Worm (Caenorhabditis elegans) whole organism, L4 larva: ENCODE results near the gene T01D1.7.

Experiments used
- D1046.2 ChIP-seq: fragments of 200-800 bp; sonication (Bioruptor generic); IDR thresholded peaks from 2 replicates; pipeline ENCODE4 v1.3.6; 2022; ENCODE audit warnings: missing genetic modification characterization, missing compliant biosample characterization
- F10B5.3 ChIP-seq: sonication (generic microtip); optimal IDR thresholded peaks from 2 replicates; lab custom pipeline; 2016; ENCODE audit warnings: mild to moderate bottlenecking, missing genetic modification characterization, missing compliant biosample characterization
- F26F4.8 ChIP-seq: fragments of 200-800 bp; sonication (Bioruptor generic); conservative IDR thresholded peaks from 2 replicates; pipeline ENCODE4 v1.3.6; 2022; ENCODE audit warnings: missing genetic modification characterization, missing compliant biosample characterization
- Y105C5A.15 ChIP-seq: fragments of 200-800 bp; sonication (Bioruptor generic); IDR thresholded peaks from 2 replicates; pipeline ENCODE4 v1.3.6; 2022; ENCODE audit warnings: missing genetic modification characterization, missing compliant biosample characterization
- Y75B8A.6 ChIP-seq: fragments of 200-800 bp; sonication (Bioruptor generic); IDR thresholded peaks from 2 replicates; pipeline ENCODE4 v1.3.6; 2022; ENCODE audit warnings: missing genetic modification reagents, missing genetic modification characterization, missing compliant biosample characterization
- aha-1 ChIP-seq: fragments of 150-350 bp; peaks from one replicate; lab custom pipeline; 2014; ENCODE audit warnings: missing biosample characterization, missing genetic modification characterization
- arid-1 ChIP-seq: fragments of 200-800 bp; sonication (Bioruptor generic); conservative IDR thresholded peaks from 2 replicates; pipeline ENCODE4 v1.3.6; 2022; ENCODE audit warnings: missing genetic modification reagents, missing genetic modification characterization, missing compliant biosample characterization
- attf-4 ChIP-seq: sonication (generic microtip); optimal IDR thresholded peaks from 3 replicates; lab custom pipeline; 2017; ENCODE audit warnings: missing biosample characterization, missing genetic modification characterization
- ceh-20 ChIP-seq: fragments of 200-800 bp; sonication (Bioruptor generic); IDR thresholded peaks from 2 replicates; pipeline ENCODE4 v1.3.6; 2022; ENCODE audit warnings: missing genetic modification reagents, missing genetic modification characterization, missing compliant biosample characterization
- ceh-44 ChIP-seq: fragments of 200-800 bp; sonication (Bioruptor generic); IDR thresholded peaks from 2 replicates; pipeline ENCODE4 v1.3.6; 2022; ENCODE audit warnings: missing genetic modification reagents, missing genetic modification characterization, missing compliant biosample characterization
- ceh-62 ChIP-seq: sonication (generic microtip); optimal IDR thresholded peaks from 2 replicates; lab custom pipeline; 2017; ENCODE audit warnings: missing biosample characterization, missing genetic modification characterization
- ceh-82 ChIP-seq: sonication (generic microtip); optimal IDR thresholded peaks from 2 replicates; lab custom pipeline; 2017; ENCODE audit warnings: missing biosample characterization, missing genetic modification characterization
- ces-1 ChIP-seq: fragments of 150-350 bp; sonication (generic microtip); optimal IDR thresholded peaks from 4 replicates; lab custom pipeline; 2014; ENCODE audit warnings: missing biosample characterization, missing genetic modification reagents, missing genetic modification characterization
- daf-12 ChIP-seq: fragments of 150-350 bp; optimal IDR thresholded peaks from 2 replicates; lab custom pipeline; 2014; ENCODE audit warnings: missing biosample characterization, missing genetic modification reagents, missing genetic modification characterization
- dmd-6 ChIP-seq: fragments of 200-800 bp; sonication (Bioruptor generic); IDR thresholded peaks from 2 replicates; pipeline ENCODE4 v1.3.6; 2022; ENCODE audit warnings: missing genetic modification reagents, missing genetic modification characterization, missing compliant biosample characterization
- dmd-8 ChIP-seq: fragments of 200-800 bp; sonication (Bioruptor generic); IDR thresholded peaks from 2 replicates; pipeline ENCODE4 v1.3.6; 2022; ENCODE audit warnings: missing genetic modification characterization, missing compliant biosample characterization
- dve-1 ChIP-seq: sonication (generic microtip); optimal IDR thresholded peaks from 2 replicates; lab custom pipeline; 2017; ENCODE audit warnings: antibody characterized with exemption, mild to moderate bottlenecking, missing genetic modification characterization, missing compliant biosample characterization; ENCODE audit not compliant: insufficient read depth
- egl-43 ChIP-seq: fragments of 200-800 bp; sonication (Bioruptor generic); IDR thresholded peaks from 2 replicates; pipeline ENCODE4 v1.3.6; 2022; ENCODE audit warnings: missing genetic modification reagents, missing genetic modification characterization, missing compliant biosample characterization
- fos-1 ChIP-seq: fragments of 150-350 bp; optimal IDR thresholded peaks from 2 replicates; lab custom pipeline; 2014; ENCODE audit warnings: missing biosample characterization, missing genetic modification characterization
- gei-8 ChIP-seq: fragments of 200-800 bp; sonication (Bioruptor generic); optimal IDR thresholded peaks from 2 replicates; lab custom pipeline; 2018; ENCODE audit warnings: mild to moderate bottlenecking, missing genetic modification characterization, missing compliant biosample characterization
- hlh-11 ChIP-seq: fragments of 200-800 bp; sonication (Bioruptor generic); optimal IDR thresholded peaks from 2 replicates; lab custom pipeline; 2018; ENCODE audit warnings: mild to moderate bottlenecking, missing genetic modification characterization, missing compliant biosample characterization
- hlh-30 ChIP-seq: sonication (generic microtip); optimal IDR thresholded peaks from 2 replicates; lab custom pipeline; 2017; ENCODE audit warnings: antibody characterized with exemption, mild to moderate bottlenecking, missing genetic modification characterization, missing compliant biosample characterization; ENCODE audit not compliant: insufficient read depth
- hmg-1.1 ChIP-seq: fragments of 200-800 bp; sonication (Bioruptor generic); IDR thresholded peaks from 2 replicates; pipeline ENCODE4 v1.3.6; 2022; ENCODE audit warnings: missing genetic modification reagents, missing genetic modification characterization, missing compliant biosample characterization
- jun-1 ChIP-seq: fragments of 150-350 bp; optimal IDR thresholded peaks from 2 replicates; lab custom pipeline; 2014; ENCODE audit warnings: missing biosample characterization, missing genetic modification reagents, missing genetic modification characterization
- lin-1 ChIP-seq: fragments of 200-800 bp; sonication (Bioruptor generic); IDR thresholded peaks from 2 replicates; pipeline ENCODE4 v1.3.6; 2022; ENCODE audit warnings: missing genetic modification reagents, missing genetic modification characterization, missing compliant biosample characterization
- mdl-1 ChIP-seq, 2 experiments: fragments of 150-350 bp in 1 of 2; sonication (generic microtip) in 1 of 2; optimal IDR thresholded peaks; 2 replicates each; lab custom pipeline; 2014 to 2017; ENCODE audit warnings: missing biosample characterization in 2 of 2, missing genetic modification characterization in 2 of 2
- mep-1 ChIP-seq: fragments of 150-350 bp; sonication (generic microtip); optimal IDR thresholded peaks from 3 replicates; lab custom pipeline; 2014; ENCODE audit warnings: missing biosample characterization, missing genetic modification characterization
- mes-2 ChIP-seq: sonication (generic microtip); optimal IDR thresholded peaks from 2 replicates; lab custom pipeline; 2016; ENCODE audit warnings: missing genotype, mild to moderate bottlenecking, missing genetic modification characterization, missing compliant biosample characterization; ENCODE audit not compliant: poor library complexity, severe bottlenecking
- mxl-3 ChIP-seq: fragments of 200-800 bp; sonication (Bioruptor generic); optimal IDR thresholded peaks from 2 replicates; lab custom pipeline; 2018; ENCODE audit warnings: mild to moderate bottlenecking, missing genetic modification characterization, missing compliant biosample characterization
- nhr-11 ChIP-seq: fragments of 150-350 bp; optimal IDR thresholded peaks from 2 replicates; lab custom pipeline; 2014; ENCODE audit warnings: missing biosample characterization, missing genetic modification characterization
- nhr-111 ChIP-seq: fragments of 200-800 bp; sonication (Bioruptor generic); optimal IDR thresholded peaks from 2 replicates; lab custom pipeline; 2018; ENCODE audit warnings: mild to moderate bottlenecking, missing genetic modification characterization, missing compliant biosample characterization
- nhr-237 ChIP-seq: sonication (generic microtip); optimal IDR thresholded peaks from 2 replicates; lab custom pipeline; 2017; ENCODE audit warnings: missing biosample characterization, missing genetic modification characterization
- nhr-25 ChIP-seq: sonication (generic microtip); optimal IDR thresholded peaks from 2 replicates; lab custom pipeline; 2017; ENCODE audit warnings: missing genetic modification characterization, mild to moderate bottlenecking, missing compliant biosample characterization, antibody characterized with exemption, moderate library complexity, borderline replicate concordance; ENCODE audit not compliant: insufficient read depth
- nhr-28 ChIP-seq: fragments of 150-350 bp; optimal IDR thresholded peaks from 2 replicates; lab custom pipeline; 2014; ENCODE audit warnings: missing biosample characterization, missing genetic modification characterization
- nhr-41 ChIP-seq: fragments of 200-800 bp; sonication (Bioruptor generic); IDR thresholded peaks from 2 replicates; pipeline ENCODE4 v1.3.6; 2022; ENCODE audit warnings: missing genetic modification reagents, missing genetic modification characterization, missing compliant biosample characterization
- nhr-42 ChIP-seq: fragments of 200-800 bp; sonication (Bioruptor generic); IDR thresholded peaks from 2 replicates; pipeline ENCODE4 v1.3.6; 2022; ENCODE audit warnings: missing genetic modification characterization, missing compliant biosample characterization
- nhr-48 ChIP-seq: sonication (generic microtip); optimal IDR thresholded peaks from 2 replicates; lab custom pipeline; 2016; ENCODE audit warnings: mild to moderate bottlenecking, missing genetic modification characterization, missing compliant biosample characterization
- nhr-77 ChIP-seq: fragments of 150-350 bp; optimal IDR thresholded peaks from 2 replicates; lab custom pipeline; 2014; ENCODE audit warnings: missing biosample characterization, missing genetic modification characterization
- pha-4 ChIP-seq, 2 experiments: fragments of 150-350 bp in 1 of 2; fragments of 200-800 bp in 1 of 2; sonication (Bioruptor generic) in 1 of 2; IDR thresholded peaks in 1 of 2; optimal IDR thresholded peaks in 1 of 2; 2 replicates each; pipeline versions ENCODE4 v1.3.6 to Lab custom; 2014 to 2022; ENCODE audit warnings: missing genetic modification characterization in 2 of 2, missing genetic modification reagents in 2 of 2, missing biosample characterization in 1 of 2, missing compliant biosample characterization in 1 of 2
- php-3 ChIP-seq: fragments of 200-800 bp; sonication (Bioruptor generic); IDR thresholded peaks from 2 replicates; pipeline ENCODE4 v1.3.6; 2022; ENCODE audit warnings: missing genetic modification reagents, missing genetic modification characterization, missing compliant biosample characterization
- pqm-1 ChIP-seq: sonication (generic microtip); optimal IDR thresholded peaks from 2 replicates; lab custom pipeline; 2017; ENCODE audit warnings: missing biosample characterization, missing genetic modification characterization
- saeg-2 ChIP-seq: fragments of 200-800 bp; sonication (Bioruptor generic); IDR thresholded peaks from 2 replicates; pipeline ENCODE4 v1.3.6; 2022; ENCODE audit warnings: missing genetic modification reagents, missing genetic modification characterization, missing compliant biosample characterization
- sdz-12 ChIP-seq: fragments of 200-800 bp; sonication (Bioruptor generic); optimal IDR thresholded peaks from 2 replicates; lab custom pipeline; 2018; ENCODE audit warnings: mild to moderate bottlenecking, missing genetic modification characterization, missing compliant biosample characterization
- set-16 ChIP-seq: fragments of 200-800 bp; sonication (Bioruptor generic); IDR thresholded peaks from 2 replicates; pipeline ENCODE4 v1.3.6; 2022; ENCODE audit warnings: missing genetic modification reagents, missing genetic modification characterization, missing compliant biosample characterization
- skn-1 ChIP-seq: fragments of 150-350 bp; optimal IDR thresholded peaks from 2 replicates; lab custom pipeline; 2014; ENCODE audit warnings: missing biosample characterization, missing genetic modification characterization
- spr-3 ChIP-seq: fragments of 200-800 bp; sonication (Bioruptor generic); optimal IDR thresholded peaks from 2 replicates; lab custom pipeline; 2018; ENCODE audit warnings: mild to moderate bottlenecking, missing genetic modification characterization, missing compliant biosample characterization
- unc-130 ChIP-seq: sonication (generic microtip); optimal IDR thresholded peaks from 2 replicates; lab custom pipeline; 2016; ENCODE audit warnings: missing genetic modification reagents, missing genetic modification characterization, missing compliant biosample characterization
- unc-62 ChIP-seq, 3 experiments: fragments of 150-350 bp in 1 of 3; sonication (generic microtip); optimal IDR thresholded peaks in 2 of 3; peaks in 1 of 3; 1 replicate in 1 of 3; 2 replicates in 2 of 3; lab custom pipeline; 2014 to 2017; ENCODE audit warnings: missing biosample characterization in 3 of 3, missing genetic modification characterization in 3 of 3, missing genetic modification reagents in 3 of 3, missing genotype in 1 of 3
- zag-1 ChIP-seq: fragments of 150-350 bp; optimal IDR thresholded peaks from 2 replicates; lab custom pipeline; 2014; ENCODE audit warnings: missing biosample characterization, missing genetic modification characterization
- zfp-2 ChIP-seq: sonication (generic microtip); optimal IDR thresholded peaks from 2 replicates; lab custom pipeline; 2016; ENCODE audit warnings: mild to moderate bottlenecking, missing genetic modification characterization, missing compliant biosample characterization

Gene T01D1.7

DNA sequence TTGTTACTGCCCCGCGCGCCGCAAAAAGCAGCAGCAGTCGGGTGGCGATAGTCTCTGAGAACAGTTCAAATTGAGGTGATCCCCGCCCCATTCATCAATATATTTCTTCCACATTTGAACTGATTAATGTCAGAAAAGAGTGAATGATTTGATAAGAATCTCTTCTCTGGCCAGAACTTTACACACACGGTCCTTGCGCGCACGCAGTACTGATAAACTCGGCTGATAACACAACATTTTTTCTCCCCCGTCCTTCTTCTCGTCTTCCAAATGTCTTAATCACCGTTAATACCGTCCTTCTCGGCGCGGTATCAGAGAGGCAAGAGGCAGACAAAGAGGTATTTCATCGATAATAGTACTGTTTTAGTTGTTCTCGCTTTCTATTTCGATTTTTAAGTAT lies 11.4 kb downstream of the T01D1.7 start, which contains the start of gene etr-1 (continued):
- no peak for TF ChIP-seq pha-4 (GFP tag; IDR thresholded peaks at IDR 0.05; lab: Robert Waterston, UW)
- no peak for TF ChIP-seq pha-4 (tag; optimal IDR thresholded peaks at IDR 0.05; lab: Kevin White, UChicago)
- TF ChIP-seq nhr-25 (tag; lab: Kevin White, UChicago) = peak; percentile 16
- no peak for TF ChIP-seq daf-12 (tag; lab: Kevin White, UChicago)
- no peak for TF ChIP-seq spr-3
- peak; percentile 70 for TF ChIP-seq lin-1 (GFP tag; lab: Robert Waterston, UW)
- TF ChIP-seq nhr-28 (tag; lab: Kevin White, UChicago) = peak; percentile 92
- TF ChIP-seq ceh-20 (GFP tag; lab: Robert Waterston, UW) = peak; percentile 61
- peak; percentile 64 for TF ChIP-seq nhr-41 (GFP tag; lab: Robert Waterston, UW)
- 0 out of 2 replicates have a peak, but pooled peaks have one; percentile 21 for TF ChIP-seq arid-1 (GFP tag; lab: Robert Waterston, UW)
- no peak for TF ChIP-seq Y105C5A.15 (GFP tag; lab: Robert Waterston, UW)
- TF ChIP-seq fos-1 (tag; lab: Kevin White, UChicago) = no peak
- peak; percentile 88 for TF ChIP-seq dve-1 (tag; lab: Kevin White, UChicago)
- TF ChIP-seq dmd-8 (GFP tag; lab: Robert Waterston, UW) = no peak
- no peak for TF ChIP-seq gei-8 (GFP tag; lab: Kevin White, UChicago)
- no peak for TF ChIP-seq nhr-111 (GFP tag; lab: Kevin White, UChicago)
- no peak for TF ChIP-seq F26F4.8 (GFP tag; lab: Robert Waterston, UW)
- TF ChIP-seq attf-4 (tag; lab: Kevin White, UChicago) = no peak
- TF ChIP-seq zfp-2 (tag; lab: Kevin White, UChicago) = no peak
- peak in 1 of 2 experiments; percentile 57 for TF ChIP-seq mdl-1 (tag; optimal IDR thresholded peaks at IDR 0.05; lab: Kevin White, UChicago)
- TF ChIP-seq php-3 (GFP tag; lab: Robert Waterston, UW) = peak; percentile 83
- no peak for TF ChIP-seq set-16 (GFP tag; lab: Robert Waterston, UW)
- no peak for TF ChIP-seq nhr-237 (tag; lab: Kevin White, UChicago)
- no peak for TF ChIP-seq skn-1 (tag; lab: Kevin White, UChicago)
- TF ChIP-seq hmg-1.1 (GFP tag; lab: Robert Waterston, UW) = 0 out of 2 replicates have a peak, but pooled peaks have one; percentile 12
- peak; percentile 37 for TF ChIP-seq aha-1 (tag; lab: Kevin White, UChicago)
- peak; percentile 66 for TF ChIP-seq nhr-77 (tag; lab: Kevin White, UChicago)
- TF ChIP-seq mep-1 (tag; lab: Kevin White, UChicago) = peak; percentile 16
- TF ChIP-seq ceh-44 (GFP tag; lab: Robert Waterston, UW) = no peak
- peak; percentile 97 for TF ChIP-seq pqm-1 (tag; lab: Kevin White, UChicago)
- peak; percentile 22 for TF ChIP-seq jun-1
- TF ChIP-seq nhr-11 (tag; lab: Kevin White, UChicago) = no peak
- no peak for TF ChIP-seq ces-1 (GFP tag; lab: Kevin White, UChicago)
- TF ChIP-seq ceh-62 (tag; lab: Kevin White, UChicago) = no peak
- 0 out of 2 replicates have a peak, but pooled peaks have one; percentile 11 for TF ChIP-seq nhr-42 (GFP tag; lab: Robert Waterston, UW)
- peak; percentile 44 for TF ChIP-seq mes-2 (tag; lab: Kevin White, UChicago)
- TF ChIP-seq unc-62 (GFP tag; optimal IDR thresholded peaks at IDR 0.05 in 1 of 2; lab: Kevin White, UChicago) = peak in 1 of 2 experiments; percentile 13
- TF ChIP-seq unc-62 (tag; optimal IDR thresholded peaks at IDR 0.05; lab: Kevin White, UChicago) = no peak
- TF ChIP-seq zag-1 (tag; lab: Kevin White, UChicago) = no peak
- no peak for TF ChIP-seq egl-43 (GFP tag; lab: Robert Waterston, UW)
- TF ChIP-seq dmd-6 = peak; percentile 92
- TF ChIP-seq saeg-2 (GFP tag; lab: Robert Waterston, UW) = no peak
- TF ChIP-seq Y75B8A.6 (GFP tag; lab: Robert Waterston, UW) = no peak
- TF ChIP-seq mxl-3 (GFP tag; lab: Kevin White, UChicago) = peak; percentile 88
- TF ChIP-seq unc-130 (GFP tag; lab: Kevin White, UChicago) = no peak
- no peak for TF ChIP-seq ceh-82
- no peak for TF ChIP-seq F10B5.3 (tag; lab: Kevin White, UChicago)
- peak; percentile 46 for TF ChIP-seq hlh-30 (tag; lab: Kevin White, UChicago)
- peak; percentile 94 for TF ChIP-seq hlh-11 (tag; lab: Kevin White, UChicago)
- peak; percentile 71 for TF ChIP-seq nhr-48 (tag; lab: Kevin White, UChicago)
- no peak for TF ChIP-seq sdz-12 (GFP tag; lab: Kevin White, UChicago)
- TF ChIP-seq D1046.2 (GFP tag; lab: Robert Waterston, UW) = no peak
